Fruit fly (Drosophila melanogaster) whole organism, embryonic: ENCODE data around the gene peb.

Experiments used
- Aef1 ChIP-seq: fragments of 200-800 bp; sonication (Bioruptor generic); IDR thresholded peaks from 3 replicates; pipeline ENCODE4 v1.3.6; 2022; ENCODE audit warnings: missing biosample characterization, missing genetic modification characterization
- CG10366 ChIP-seq: fragments of 200-800 bp; sonication (Bioruptor generic); IDR thresholded peaks from 2 replicates; pipeline ENCODE4 v1.3.6; 2022; ENCODE audit warnings: missing biosample characterization, missing genetic modification characterization
- CG1233 ChIP-seq: fragments of 200-800 bp; sonication (Bioruptor generic); optimal IDR thresholded peaks from 4 replicates; lab custom pipeline; 2018; ENCODE audit warnings: missing biosample characterization, mild to moderate bottlenecking, missing genetic modification characterization
- CG13287 ChIP-seq: fragments of 200-800 bp; sonication (Bioruptor generic); IDR thresholded peaks from 2 replicates; pipeline ENCODE4 v1.3.6; 2022; ENCODE audit warnings: missing biosample characterization, missing genetic modification characterization; ENCODE audit not compliant: partially characterized antibody
- CG30403 ChIP-seq: fragments of 200-800 bp; sonication (Bioruptor generic); optimal IDR thresholded peaks from 3 replicates; lab custom pipeline; 2016; ENCODE audit warnings: missing biosample characterization, missing genetic modification characterization
- CG3163 ChIP-seq: fragments of 200-800 bp; sonication (Bioruptor generic); optimal IDR thresholded peaks from 3 replicates; lab custom pipeline; 2016; ENCODE audit warnings: missing biosample characterization, missing genetic modification characterization
- CG3407 ChIP-seq: fragments of 200-800 bp; sonication (Bioruptor generic); optimal IDR thresholded peaks from 2 replicates; lab custom pipeline; 2018; ENCODE audit warnings: missing biosample characterization, mild to moderate bottlenecking, missing genetic modification characterization
- CG34422 ChIP-seq: fragments of 200-800 bp; sonication (Bioruptor generic); IDR thresholded peaks from 3 replicates; pipeline ENCODE4 v1.3.6; 2022; ENCODE audit warnings: missing biosample characterization, missing genetic modification characterization
- CG4730 ChIP-seq: fragments of 200-800 bp; sonication (Bioruptor generic); IDR thresholded peaks from 2 replicates; pipeline ENCODE4 v1.3.6; 2022; ENCODE audit warnings: missing biosample characterization, missing genetic modification characterization
- CG4820 ChIP-seq: fragments of 200-800 bp; sonication (Bioruptor generic); optimal IDR thresholded peaks from 3 replicates; lab custom pipeline; 2016; ENCODE audit warnings: missing biosample characterization, missing genetic modification characterization
- CG6254 ChIP-seq: fragments of 200-800 bp; sonication (Bioruptor generic); optimal IDR thresholded peaks from 3 replicates; lab custom pipeline; 2017; ENCODE audit warnings: mild to moderate bottlenecking, missing biosample characterization, missing genetic modification reagents, missing genetic modification characterization
- CG6654 ChIP-seq: fragments of 200-800 bp; sonication (Bioruptor generic); optimal IDR thresholded peaks from 2 replicates; lab custom pipeline; 2017; ENCODE audit warnings: missing biosample characterization, mild to moderate bottlenecking, missing genetic modification characterization
- CG6683 ChIP-seq: fragments of 200-800 bp; sonication (Bioruptor generic); optimal IDR thresholded peaks from 2 replicates; lab custom pipeline; 2017; ENCODE audit warnings: missing biosample characterization, mild to moderate bottlenecking, missing genetic modification characterization, missing genetic modification reagents
- CG8290 ChIP-seq, 3 experiments: fragments of 200-800 bp; sonication (Bioruptor generic); optimal IDR thresholded peaks; 2 replicates each; lab custom pipeline; 2016 to 2019; ENCODE audit warnings: missing biosample characterization in 3 of 3, missing genetic modification characterization in 3 of 3, mild to moderate bottlenecking in 2 of 3, moderate library complexity in 1 of 3
- CG8388 ChIP-seq: fragments of 200-800 bp; sonication (Bioruptor generic); optimal IDR thresholded peaks from 2 replicates; lab custom pipeline; 2019; ENCODE audit warnings: missing biosample characterization, mild to moderate bottlenecking, missing genetic modification characterization, moderate library complexity
- CG9727 ChIP-seq: fragments of 200-800 bp; sonication (Bioruptor generic); optimal IDR thresholded peaks from 3 replicates; lab custom pipeline; 2017; ENCODE audit warnings: missing biosample characterization, mild to moderate bottlenecking, missing genetic modification characterization
- Dbx ChIP-seq: fragments of 200-800 bp; sonication (Bioruptor generic); IDR thresholded peaks from 3 replicates; pipeline ENCODE4 v1.3.6; 2022; ENCODE audit warnings: missing biosample characterization, missing genetic modification characterization
- Dref ChIP-seq: fragments of 200-800 bp; sonication (Bioruptor generic); IDR thresholded peaks from 2 replicates; pipeline ENCODE4 v1.3.6; 2022; ENCODE audit warnings: missing biosample characterization, missing genetic modification characterization
- E2f1 ChIP-seq: fragments of 200-800 bp; sonication (Bioruptor generic); IDR thresholded peaks from 2 replicates; pipeline ENCODE4 v1.3.6; 2022; ENCODE audit warnings: missing biosample characterization, missing genetic modification characterization
- GATAe ChIP-seq: fragments of 200-800 bp; sonication (Bioruptor generic); conservative IDR thresholded peaks from 2 replicates; pipeline ENCODE4 v1.3.6; 2022; ENCODE audit warnings: missing biosample characterization, missing genetic modification characterization
- H15 ChIP-seq: fragments of 200-800 bp; sonication (Bioruptor generic); IDR thresholded peaks from 3 replicates; pipeline ENCODE4 v1.3.6; 2022; ENCODE audit warnings: missing biosample characterization, missing genetic modification characterization
- HmgZ ChIP-seq: fragments of 200-800 bp; sonication (Bioruptor generic); optimal IDR thresholded peaks from 2 replicates; lab custom pipeline; 2018; ENCODE audit warnings: missing biosample characterization, mild to moderate bottlenecking, missing genetic modification characterization
- Hmr ChIP-seq: fragments of 200-800 bp; sonication (Bioruptor generic); optimal IDR thresholded peaks from 3 replicates; lab custom pipeline; 2017; ENCODE audit warnings: mild to moderate bottlenecking, missing biosample characterization, missing genetic modification reagents, missing genetic modification characterization
- MTF-1 ChIP-seq: fragments of 200-800 bp; sonication (Bioruptor generic); optimal IDR thresholded peaks from 2 replicates; lab custom pipeline; 2018; ENCODE audit warnings: missing biosample characterization, mild to moderate bottlenecking, missing genetic modification characterization, borderline replicate concordance
- Side ChIP-seq: fragments of 200-800 bp; sonication (Bioruptor generic); optimal IDR thresholded peaks from 2 replicates; lab custom pipeline; 2016; ENCODE audit warnings: missing biosample characterization, missing genetic modification characterization
- Spps ChIP-seq: fragments of 200-800 bp; sonication (Bioruptor generic); optimal IDR thresholded peaks from 2 replicates; lab custom pipeline; 2018; ENCODE audit warnings: missing biosample characterization, mild to moderate bottlenecking, missing genetic modification characterization
- aop ChIP-seq: fragments of 200-800 bp; sonication (Bioruptor generic); IDR thresholded peaks from 2 replicates; pipeline ENCODE4 v1.3.6; 2022; ENCODE audit warnings: missing biosample characterization, missing genetic modification characterization
- ase ChIP-seq: fragments of 200-800 bp; sonication (Bioruptor generic); IDR thresholded peaks from 3 replicates; pipeline ENCODE4 v1.3.6; 2022; ENCODE audit warnings: missing biosample characterization, missing genetic modification characterization
- bab2 ChIP-seq: fragments of 200-800 bp; sonication (Bioruptor generic); optimal IDR thresholded peaks from 2 replicates; lab custom pipeline; 2016; ENCODE audit warnings: missing biosample characterization, missing genetic modification characterization
- cad ChIP-seq: fragments of >200 bp; optimal IDR thresholded peaks from 2 replicates; lab custom pipeline; 2017; ENCODE audit warnings: missing biosample characterization, missing genetic modification characterization
- corto ChIP-seq: fragments of 200-800 bp; sonication (Bioruptor generic); optimal IDR thresholded peaks from 2 replicates; lab custom pipeline; 2016; ENCODE audit warnings: missing biosample characterization, mild to moderate bottlenecking, missing genetic modification characterization, moderate library complexity
- dati ChIP-seq: fragments of 200-800 bp; sonication (Bioruptor generic); IDR thresholded peaks from 2 replicates; pipeline ENCODE4 v1.3.6; 2022; ENCODE audit warnings: missing biosample characterization, missing genetic modification characterization
- emc ChIP-seq: fragments of 200-800 bp; sonication (Bioruptor generic); optimal IDR thresholded peaks from 2 replicates; lab custom pipeline; 2016; ENCODE audit warnings: missing biosample characterization, missing genetic modification characterization
- fd96Cb ChIP-seq: fragments of 200-800 bp; sonication (Bioruptor generic); optimal IDR thresholded peaks from 2 replicates; lab custom pipeline; 2018; ENCODE audit warnings: missing biosample characterization, mild to moderate bottlenecking, missing genetic modification characterization, moderate library complexity
- gce ChIP-seq: fragments of 200-800 bp; sonication (Bioruptor generic); IDR thresholded peaks from 3 replicates; pipeline ENCODE4 v1.3.6; 2022; ENCODE audit warnings: missing biosample characterization, missing genetic modification characterization
- gro ChIP-seq: fragments of 200-800 bp; sonication (Bioruptor generic); optimal IDR thresholded peaks from 2 replicates; lab custom pipeline; 2016; ENCODE audit warnings: missing biosample characterization, missing genetic modification characterization
- hb ChIP-seq: fragments of 200-800 bp; sonication (Bioruptor generic); IDR thresholded peaks from 3 replicates; pipeline ENCODE4 v1.3.6; 2022; ENCODE audit warnings: missing biosample characterization, missing genetic modification characterization; ENCODE audit not compliant: partially characterized antibody
- hth ChIP-seq: fragments of >200 bp; optimal IDR thresholded peaks from 2 replicates; lab custom pipeline; 2017; ENCODE audit warnings: inconsistent platforms
- inv ChIP-seq: fragments of 200-800 bp; sonication (Bioruptor generic); IDR thresholded peaks from 2 replicates; pipeline ENCODE4 v1.3.6; 2022; ENCODE audit warnings: missing biosample characterization, missing genetic modification characterization; ENCODE audit not compliant: partially characterized antibody
- kay ChIP-seq: fragments of 200-800 bp; sonication (Bioruptor generic); optimal IDR thresholded peaks from 2 replicates; lab custom pipeline; 2016; ENCODE audit warnings: missing biosample characterization, missing genetic modification characterization
- knrl ChIP-seq: fragments of 200-800 bp; sonication (Bioruptor generic); IDR thresholded peaks from 3 replicates; pipeline ENCODE4 v1.3.6; 2022; ENCODE audit warnings: missing biosample characterization, missing genetic modification characterization; ENCODE audit not compliant: partially characterized antibody
- lab ChIP-seq: fragments of 200-800 bp; sonication (Bioruptor generic); optimal IDR thresholded peaks from 3 replicates; lab custom pipeline; 2017; ENCODE audit warnings: missing biosample characterization, missing genetic modification characterization, mild to moderate bottlenecking, moderate library complexity, missing genetic modification reagents
- lov ChIP-seq, 2 experiments: fragments of 200-800 bp in 1 of 2; fragments of >200 bp in 1 of 2; sonication (Bioruptor generic) in 1 of 2; IDR thresholded peaks in 1 of 2; optimal IDR thresholded peaks in 1 of 2; 2 replicates in 1 of 2; 3 replicates in 1 of 2; pipeline versions ENCODE4 v1.3.6 to Lab custom; 2017 to 2022; ENCODE audit warnings: missing biosample characterization in 1 of 2, missing genetic modification characterization in 1 of 2
- mld ChIP-seq: fragments of 200-800 bp; sonication (Bioruptor generic); IDR thresholded peaks from 3 replicates; pipeline ENCODE4 v1.3.6; 2022; ENCODE audit warnings: missing biosample characterization, missing genetic modification characterization; ENCODE audit not compliant: partially characterized antibody
- nmo ChIP-seq: fragments of 200-800 bp; sonication (Bioruptor generic); optimal IDR thresholded peaks from 2 replicates; lab custom pipeline; 2018; ENCODE audit warnings: missing biosample characterization, mild to moderate bottlenecking, missing genetic modification characterization, moderate library complexity
- nom ChIP-seq: fragments of 200-800 bp; sonication (Bioruptor generic); optimal IDR thresholded peaks from 2 replicates; lab custom pipeline; 2017; ENCODE audit warnings: missing biosample characterization, missing genetic modification characterization, mild to moderate bottlenecking, moderate library complexity, missing genetic modification reagents
- peb ChIP-seq: fragments of 200-800 bp; sonication (Bioruptor generic); IDR thresholded peaks from 2 replicates; pipeline ENCODE4 v1.3.6; 2022; ENCODE audit warnings: missing biosample characterization, missing genetic modification characterization
- slou ChIP-seq: fragments of 200-800 bp; sonication (Bioruptor generic); optimal IDR thresholded peaks from 3 replicates; lab custom pipeline; 2016; ENCODE audit warnings: missing biosample characterization, missing genetic modification characterization

The peb gene

DNA sequence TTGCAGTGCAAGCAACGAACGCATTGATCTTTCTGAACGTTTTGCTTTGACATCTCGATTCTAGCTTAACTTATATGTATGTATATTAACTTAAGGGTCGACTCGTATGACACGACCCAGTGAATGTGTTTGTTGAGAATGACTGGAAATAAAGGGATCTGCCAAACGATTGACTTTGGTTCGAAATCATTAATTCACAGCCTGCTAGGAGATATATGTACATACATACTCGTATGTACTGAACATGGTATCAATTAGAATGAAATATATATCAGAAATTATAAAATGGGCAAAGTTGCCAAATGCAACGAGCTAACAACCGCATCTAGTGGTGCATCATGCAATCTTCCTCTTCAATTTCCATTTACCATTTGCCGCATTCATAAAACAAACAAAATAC is 45.5 kb upstream of the peb start, which contains the start of gene CG12684:
TSS of gene CG12684 (minus strand) at position 101 of the 400 bp plus-strand sequence.
- TF ChIP-seq knrl (GFP tag; lab: Robert Waterston, UW) = no peak
- no peak for TF ChIP-seq Side (GFP tag; lab: Kevin White, UChicago)
- no peak for TF ChIP-seq aop (GFP tag; lab: Robert Waterston, UW)
- no peak for TF ChIP-seq ase (GFP tag; lab: Robert Waterston, UW)
- TF ChIP-seq slou = no peak
- no peak for TF ChIP-seq inv (GFP tag; lab: Robert Waterston, UW)
- no peak for TF ChIP-seq fd96Cb (tag; lab: Kevin White, UChicago)
- no peak for TF ChIP-seq CG6254 (GFP tag; lab: Kevin White, UChicago)
- TF ChIP-seq dati (GFP tag; lab: Robert Waterston, UW) = no peak
- no peak for TF ChIP-seq Hmr (GFP tag; lab: Kevin White, UChicago)
- no peak for TF ChIP-seq CG10366 (GFP tag; lab: Robert Waterston, UW)
- TF ChIP-seq CG1233 (GFP tag; lab: Kevin White, UChicago) = no peak
- no peak for TF ChIP-seq CG3407 (GFP tag; lab: Kevin White, UChicago)

DNA sequence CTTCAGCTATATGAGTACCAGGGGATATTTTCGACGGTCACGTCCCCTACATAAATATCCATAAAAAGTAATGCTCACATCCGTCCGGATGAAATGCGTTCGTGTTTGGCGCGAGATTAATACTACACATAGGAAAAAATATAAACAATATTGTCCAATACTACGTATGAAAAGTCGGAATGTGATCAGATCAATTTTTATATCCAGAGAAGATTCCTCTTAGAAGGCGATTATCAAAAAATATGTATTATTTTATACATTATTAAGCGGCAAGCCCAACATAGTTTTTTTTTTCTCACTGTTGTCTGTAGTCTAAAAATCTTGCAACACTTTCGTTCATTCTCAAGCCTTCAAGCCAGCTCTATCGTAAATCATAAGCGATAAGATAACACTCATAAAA is 43.4 kb upstream of the peb start:
- TF ChIP-seq Spps (tag; lab: Kevin White, UChicago) = peak; percentile 46
- peak; percentile 50 for TF ChIP-seq CG9727 (GFP tag; lab: Kevin White, UChicago)
- TF ChIP-seq Dref (GFP tag; lab: Robert Waterston, UW) = no peak
- no peak for TF ChIP-seq Side (GFP tag; lab: Kevin White, UChicago)
- TF ChIP-seq Aef1 (GFP tag; lab: Robert Waterston, UW) = no peak
- TF ChIP-seq dati (GFP tag; lab: Robert Waterston, UW) = no peak
- no peak for TF ChIP-seq CG13287 (GFP tag; lab: Robert Waterston, UW)
- TF ChIP-seq HmgZ = no peak
- no peak for TF ChIP-seq gro (GFP tag; lab: Kevin White, UChicago)
- no peak for TF ChIP-seq cad
- TF ChIP-seq nmo (GFP tag; lab: Kevin White, UChicago) = peak; percentile 42
- TF ChIP-seq peb (GFP tag; lab: Robert Waterston, UW) = 0 out of 2 replicates have a peak, but pooled peaks have one; percentile 26
- no peak for TF ChIP-seq CG4820 (GFP tag; lab: Kevin White, UChicago)
- TF ChIP-seq bab2 (GFP tag; lab: Kevin White, UChicago) = no peak
- no peak for TF ChIP-seq hb (GFP tag; lab: Robert Waterston, UW)
- TF ChIP-seq H15 (GFP tag; lab: Robert Waterston, UW) = no peak
- TF ChIP-seq CG34422 (GFP tag; lab: Robert Waterston, UW) = no peak; the same call in 2 of the 3 replicates
- no peak for TF ChIP-seq CG8290 (GFP tag; optimal IDR thresholded peaks at IDR 0.05; lab: Kevin White, UChicago)
- no peak for TF ChIP-seq CG8290 (tag; optimal IDR thresholded peaks at IDR 0.05; lab: Kevin White, UChicago)
- TF ChIP-seq CG6683 (GFP tag; lab: Kevin White, UChicago) = no peak
- no peak; the same call in 1 of the 2 replicates for TF ChIP-seq CG4730 (GFP tag; lab: Robert Waterston, UW)
- no peak for TF ChIP-seq inv (GFP tag; lab: Robert Waterston, UW)
- TF ChIP-seq kay (GFP tag; lab: Kevin White, UChicago) = no peak
- TF ChIP-seq nom (GFP tag; lab: Kevin White, UChicago) = no peak
- TF ChIP-seq lov (optimal IDR thresholded peaks at IDR 0.05; lab: Kevin White, UChicago) = no peak
- no peak for TF ChIP-seq lov (GFP tag; IDR thresholded peaks at IDR 0.05; lab: Robert Waterston, UW)
- TF ChIP-seq CG6654 (GFP tag; lab: Kevin White, UChicago) = no peak
- TF ChIP-seq GATAe (GFP tag; lab: Robert Waterston, UW) = no peak
- TF ChIP-seq hth (lab: Kevin White, UChicago) = no peak
- TF ChIP-seq CG8388 (GFP tag; lab: Kevin White, UChicago) = peak; percentile 34
- peak; percentile 21 for TF ChIP-seq CG30403
- TF ChIP-seq gce = no peak
- no peak for TF ChIP-seq mld (GFP tag; lab: Robert Waterston, UW)
- TF ChIP-seq Dbx (GFP tag; lab: Robert Waterston, UW) = no peak
- TF ChIP-seq E2f1 (GFP tag; lab: Robert Waterston, UW) = no peak
- no peak for TF ChIP-seq CG3163 (GFP tag; lab: Kevin White, UChicago)
- TF ChIP-seq MTF-1 = no peak
- TF ChIP-seq corto (GFP tag; lab: Kevin White, UChicago) = no peak
- TF ChIP-seq emc (GFP tag; lab: Kevin White, UChicago) = no peak
- no peak for TF ChIP-seq lab (GFP tag; lab: Kevin White, UChicago)
